Worm (Caenorhabditis elegans) whole organism, midembryonic: ENCODE measurements around the gene F22F4.4.

Experiments used
- T22C8.4 ChIP-seq: fragments of 200-800 bp; sonication (Bioruptor generic); IDR thresholded peaks from 2 replicates; pipeline ENCODE4 v1.3.6; 2022; ENCODE audit warnings: missing genetic modification characterization, missing compliant biosample characterization
- cog-1 ChIP-seq: sonication (generic microtip); optimal IDR thresholded peaks from 2 replicates; lab custom pipeline; 2016; ENCODE audit warnings: missing genetic modification characterization, missing compliant biosample characterization
- flt-1 ChIP-seq: fragments of 200-800 bp; sonication (Bioruptor generic); IDR thresholded peaks from 2 replicates; pipeline ENCODE4 v1.3.6; 2022; ENCODE audit warnings: missing genetic modification characterization, missing compliant biosample characterization
- klf-2 ChIP-seq: fragments of 200-800 bp; sonication (Bioruptor generic); conservative IDR thresholded peaks from 2 replicates; pipeline ENCODE4 v1.3.6; 2022; ENCODE audit warnings: missing genetic modification reagents, missing genetic modification characterization, missing compliant biosample characterization
- med-1 ChIP-seq: sonication (generic microtip); optimal IDR thresholded peaks from 2 replicates; lab custom pipeline; 2017; ENCODE audit warnings: missing genetic modification characterization, mild to moderate bottlenecking, missing compliant biosample characterization, antibody characterized with exemption, missing genetic modification reagents; ENCODE audit not compliant: insufficient read depth
- ref-1 ChIP-seq: fragments of 200-800 bp; sonication (Bioruptor generic); conservative IDR thresholded peaks from 2 replicates; pipeline ENCODE4 v1.3.6; 2022; ENCODE audit warnings: missing genetic modification reagents, missing genetic modification characterization, missing compliant biosample characterization
- tab-1 ChIP-seq: fragments of 200-800 bp; sonication (Bioruptor generic); IDR thresholded peaks from 2 replicates; pipeline ENCODE4 v1.3.6; 2022; ENCODE audit warnings: missing genetic modification characterization, missing compliant biosample characterization
- ztf-23 ChIP-seq: fragments of 200-800 bp; sonication (Bioruptor generic); IDR thresholded peaks from 2 replicates; pipeline ENCODE4 v1.3.6; 2022; ENCODE audit warnings: missing genetic modification reagents, missing genetic modification characterization, missing compliant biosample characterization

ce11 chrX:6002479-6002878 lies 1.1 kb upstream of the F22F4.4 start:
- TF ChIP-seq ztf-23 (no peak), tab-1 (no peak), flt-1 (GFP tag; lab: Robert Waterston, UW) (no peak), med-1 (no peak), cog-1 (tag; lab: Kevin White, UChicago) (no peak), ref-1 (no peak), klf-2 (GFP tag; lab: Robert Waterston, UW) (no peak), T22C8.4 (GFP tag; lab: Robert Waterston, UW) (no peak)
